Fruit fly (Drosophila melanogaster) Kc167 (cell line): ENCODE measurements around the gene Pp1-87B.

Experiments
- Sin3A ChIP-seq: fragments of >200 bp; optimal IDR thresholded peaks from 2 replicates; lab custom pipeline; 2018; ENCODE audit warnings: missing external identifiers
- h ChIP-seq: fragments of >200 bp; optimal IDR thresholded peaks from 3 replicates; lab custom pipeline; 2018; ENCODE audit warnings: missing external identifiers
- insv ChIP-seq: fragments of >200 bp; optimal IDR thresholded peaks from 3 replicates; lab custom pipeline; 2018; ENCODE audit warnings: missing external identifiers
- psq ChIP-seq: fragments of >200 bp; optimal IDR thresholded peaks from 2 replicates; lab custom pipeline; 2017; ENCODE audit warnings: missing external identifiers
- ttk ChIP-seq: sonication (Bioruptor generic); optimal IDR thresholded peaks from 2 replicates; lab custom pipeline; 2017; ENCODE audit warnings: missing external identifiers

dm6 chr3R:12381130-12381700 is 44.5 kb downstream of the Pp1-87B start:
- TF ChIP-seq ttk (no peak), psq (lab: Kevin White, UChicago) (no peak), Sin3A (lab: Kevin White, UChicago) (no peak), insv (no peak), h (lab: Kevin White, UChicago) (no peak)
